Fruit fly (Drosophila melanogaster) whole organism, wandering third instar larva: ENCODE measurements around the gene PCID2.

Experiments used
- Abd-B ChIP-seq: fragments of >200 bp; optimal IDR thresholded peaks from 2 replicates; lab custom pipeline; 2017; ENCODE audit warnings: missing biosample characterization, missing genetic modification characterization
- CG32264 ChIP-seq: fragments of 200-800 bp; sonication (Bioruptor generic); optimal IDR thresholded peaks from 2 replicates; lab custom pipeline; 2016; ENCODE audit warnings: missing biosample characterization, missing genetic modification characterization
- CG9705 ChIP-seq: fragments of 200-800 bp; sonication (Bioruptor generic); optimal IDR thresholded peaks from 2 replicates; lab custom pipeline; 2018; ENCODE audit warnings: missing biosample characterization, mild to moderate bottlenecking, missing genetic modification characterization
- CrebA ChIP-seq: fragments of 200-800 bp; sonication (Bioruptor generic); optimal IDR thresholded peaks from 2 replicates; lab custom pipeline; 2016; ENCODE audit warnings: missing biosample characterization, mild to moderate bottlenecking, missing genetic modification characterization, borderline replicate concordance
- Dfd ChIP-seq: fragments of >200 bp; optimal IDR thresholded peaks from 2 replicates; lab custom pipeline; 2017; ENCODE audit warnings: missing biosample characterization, missing genetic modification characterization
- Dif ChIP-seq: fragments of 200-275, 200-300 bp; sonication (Bioruptor generic); optimal IDR thresholded peaks from 2 replicates; lab custom pipeline; 2018; ENCODE audit warnings: missing biosample characterization, missing genetic modification characterization; ENCODE audit not compliant: partially characterized antibody
- GATAd ChIP-seq: sonication (Bioruptor generic); optimal IDR thresholded peaks from 2 replicates; lab custom pipeline; 2016; ENCODE audit warnings: missing biosample characterization, missing genetic modification characterization
- HLH106 ChIP-seq: fragments of 200-800 bp; optimal IDR thresholded peaks from 3 replicates; lab custom pipeline; 2019; ENCODE audit warnings: missing biosample characterization, mild to moderate bottlenecking, missing genetic modification characterization, moderate library complexity
- Hnf4 ChIP-seq: fragments of 200-800 bp; sonication (Bioruptor generic); optimal IDR thresholded peaks from 2 replicates; lab custom pipeline; 2016; ENCODE audit warnings: missing biosample characterization, mild to moderate bottlenecking, missing genetic modification characterization
- Hr78 ChIP-seq: fragments of >200 bp; optimal IDR thresholded peaks from 2 replicates; lab custom pipeline; 2017; ENCODE audit warnings: missing biosample characterization, missing genetic modification characterization
- Hr83 ChIP-seq: fragments of 200-300 bp; sonication (Bioruptor generic); optimal IDR thresholded peaks from 2 replicates; lab custom pipeline; 2016; ENCODE audit warnings: missing biosample characterization, mild to moderate bottlenecking, missing genetic modification characterization, moderate library complexity; ENCODE audit not compliant: poor library complexity, severe bottlenecking
- Jra ChIP-seq: sonication (Bioruptor generic); optimal IDR thresholded peaks from 2 replicates; lab custom pipeline; 2016; ENCODE audit warnings: missing biosample characterization, missing genetic modification characterization
- Mio ChIP-seq: sonication (Bioruptor generic); optimal IDR thresholded peaks from 2 replicates; lab custom pipeline; 2016; ENCODE audit warnings: missing biosample characterization, missing genetic modification characterization
- Myc ChIP-seq: fragments of >200 bp; optimal IDR thresholded peaks from 2 replicates; lab custom pipeline; 2017
- N ChIP-seq: fragments of >200 bp; optimal IDR thresholded peaks from 2 replicates; lab custom pipeline; 2018; ENCODE audit warnings: missing biosample characterization, missing external identifiers, missing genetic modification characterization
- OdsH ChIP-seq: fragments of 200-800 bp; sonication (Bioruptor generic); optimal IDR thresholded peaks from 2 replicates; lab custom pipeline; 2016; ENCODE audit warnings: missing biosample characterization, mild to moderate bottlenecking, missing genetic modification characterization
- Rel ChIP-seq, 2 experiments: fragments of 200-800 bp; sonication (Bioruptor generic) in 1 of 2; optimal IDR thresholded peaks; 2 replicates in 1 of 2; 3 replicates in 1 of 2; lab custom pipeline; 2016 to 2019; ENCODE audit warnings: mild to moderate bottlenecking in 2 of 2, missing biosample characterization in 2 of 2, missing genetic modification characterization in 2 of 2, moderate library complexity in 1 of 2
- Sp1 ChIP-seq: fragments of 200-800 bp; sonication (Bioruptor generic); optimal IDR thresholded peaks from 3 replicates; lab custom pipeline; 2019; ENCODE audit warnings: missing biosample characterization, mild to moderate bottlenecking, missing genetic modification characterization, moderate library complexity
- Vsx2 ChIP-seq: fragments of 200-300, 225-300 bp; sonication (Bioruptor generic); optimal IDR thresholded peaks from 2 replicates; lab custom pipeline; 2018; ENCODE audit warnings: missing biosample characterization, missing genetic modification characterization; ENCODE audit not compliant: partially characterized antibody
- br ChIP-seq: fragments of 200-800 bp; sonication (Bioruptor generic); optimal IDR thresholded peaks from 2 replicates; lab custom pipeline; 2016; ENCODE audit warnings: missing biosample characterization, missing genetic modification characterization
- brk ChIP-seq: fragments of 200-800 bp; sonication (Bioruptor generic); optimal IDR thresholded peaks from 2 replicates; lab custom pipeline; 2016; ENCODE audit warnings: missing biosample characterization, mild to moderate bottlenecking, missing genetic modification characterization
- dl ChIP-seq, 2 experiments: fragments of 175-275, 200-275 bp in 1 of 2; fragments of 200-275 bp in 1 of 2; sonication (Bioruptor generic); optimal IDR thresholded peaks; lab custom pipeline; 2018; ENCODE audit warnings: mild to moderate bottlenecking in 2 of 2, missing biosample characterization in 2 of 2, missing genetic modification characterization in 2 of 2, moderate library complexity in 2 of 2; ENCODE audit not compliant: partially characterized antibody in 2 of 2, insufficient read depth in 1 of 2
- dmrt93B ChIP-seq: fragments of 200-800 bp; sonication (Bioruptor generic); optimal IDR thresholded peaks from 2 replicates; lab custom pipeline; 2018; ENCODE audit warnings: missing biosample characterization, mild to moderate bottlenecking, missing genetic modification characterization
- dsf ChIP-seq: sonication (Bioruptor generic); optimal IDR thresholded peaks from 2 replicates; lab custom pipeline; 2016; ENCODE audit warnings: missing biosample characterization, missing genetic modification characterization, borderline replicate concordance
- ey ChIP-seq: fragments of 200-800 bp; sonication (Bioruptor generic); optimal IDR thresholded peaks from 2 replicates; lab custom pipeline; 2016; ENCODE audit warnings: missing biosample characterization, missing genetic modification characterization
- foxo ChIP-seq, 2 experiments: fragments of 200-800 bp; sonication (Bioruptor generic); optimal IDR thresholded peaks; 2 replicates in 1 of 2; 3 replicates in 1 of 2; lab custom pipeline; 2016 to 2017; ENCODE audit warnings: missing biosample characterization in 2 of 2, missing genetic modification characterization in 2 of 2
- fru ChIP-seq: fragments of 200-800 bp; sonication (Bioruptor generic); optimal IDR thresholded peaks from 3 replicates; lab custom pipeline; 2016; ENCODE audit warnings: missing biosample characterization, mild to moderate bottlenecking, missing genetic modification characterization
- h ChIP-seq: fragments of 200-800 bp; sonication (Bioruptor generic); optimal IDR thresholded peaks from 3 replicates; lab custom pipeline; 2016; ENCODE audit warnings: missing biosample characterization, mild to moderate bottlenecking, missing genetic modification characterization
- jim ChIP-seq: fragments of 175-275, 200-325 bp; sonication (Bioruptor generic); optimal IDR thresholded peaks from 2 replicates; lab custom pipeline; 2016; ENCODE audit warnings: missing biosample characterization, mild to moderate bottlenecking, missing genetic modification characterization
- lola ChIP-seq: fragments of >200 bp; optimal IDR thresholded peaks from 2 replicates; lab custom pipeline; 2017; ENCODE audit warnings: missing biosample characterization, missing genetic modification characterization
- pan ChIP-seq: fragments of >200 bp; optimal IDR thresholded peaks from 2 replicates; lab custom pipeline; 2017
- psq ChIP-seq: fragments of 200-800 bp; sonication (Bioruptor generic); optimal IDR thresholded peaks from 3 replicates; lab custom pipeline; 2017; ENCODE audit warnings: missing biosample characterization, mild to moderate bottlenecking, missing genetic modification characterization, moderate library complexity
- rgr ChIP-seq: fragments of 200-800 bp; sonication (Bioruptor generic); optimal IDR thresholded peaks from 3 replicates; lab custom pipeline; 2016; ENCODE audit warnings: missing biosample characterization, mild to moderate bottlenecking, missing genetic modification characterization
- sage ChIP-seq: fragments of 200-800 bp; sonication (Bioruptor generic); optimal IDR thresholded peaks from 2 replicates; lab custom pipeline; 2016; ENCODE audit warnings: missing biosample characterization, mild to moderate bottlenecking, missing genetic modification characterization
- sv ChIP-seq: fragments of 200-800 bp; sonication (Bioruptor generic); optimal IDR thresholded peaks from 3 replicates; lab custom pipeline; 2016; ENCODE audit warnings: missing biosample characterization, missing genetic modification characterization
- tai ChIP-seq: sonication (Bioruptor generic); optimal IDR thresholded peaks from 2 replicates; lab custom pipeline; 2016; ENCODE audit warnings: missing biosample characterization, missing genetic modification characterization
- usp ChIP-seq: fragments of >200 bp; optimal IDR thresholded peaks from 2 replicates; lab custom pipeline; 2017; ENCODE audit warnings: missing biosample characterization, missing genetic modification characterization
- woc ChIP-seq: sonication (Bioruptor generic); optimal IDR thresholded peaks from 2 replicates; lab custom pipeline; 2016; ENCODE audit warnings: missing biosample characterization, mild to moderate bottlenecking, missing genetic modification characterization

Gene PCID2

DNA sequence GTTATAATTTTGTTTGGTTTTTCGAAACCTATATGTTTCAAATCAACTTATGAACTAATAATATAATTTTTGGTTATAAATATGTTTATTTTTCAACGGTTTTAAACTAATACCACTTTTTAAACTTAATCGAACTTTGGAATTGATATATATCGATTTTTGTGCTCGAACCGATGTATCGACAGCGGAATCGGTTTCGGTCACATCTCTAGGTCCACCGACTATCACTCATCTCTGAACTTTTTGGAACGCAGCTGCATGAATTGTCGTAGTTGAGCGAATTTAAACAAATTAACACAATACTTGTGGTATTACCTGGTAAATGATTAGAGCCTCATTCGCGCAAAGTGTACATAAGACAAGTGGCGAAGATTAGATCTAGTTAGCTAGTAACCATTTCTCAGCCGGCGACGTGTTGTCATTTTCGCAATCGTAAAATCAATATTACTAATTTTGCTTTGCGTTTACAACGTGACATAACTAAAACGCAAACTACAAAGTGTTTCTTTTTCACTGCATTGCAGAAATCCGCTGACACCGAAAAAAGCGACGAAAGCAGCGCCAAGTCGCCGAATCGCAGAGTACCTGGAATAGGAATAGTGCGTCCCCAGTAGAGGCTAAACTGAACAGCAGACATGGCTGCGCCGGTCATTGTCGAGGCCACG lies 1.7 kb downstream of the PCID2 start, which contains the start of gene Apt1:
TSS of gene Apt1 (plus strand) at position 219 of the 665 bp plus-strand sequence.
- no peak for TF ChIP-seq Myc (lab: Kevin White, UChicago)
- no peak for TF ChIP-seq GATAd (GFP tag; lab: Kevin White, UChicago)
- no peak for TF ChIP-seq CrebA (GFP tag; lab: Kevin White, UChicago)
- TF ChIP-seq OdsH, result no peak
- no peak for TF ChIP-seq psq (GFP tag; lab: Kevin White, UChicago)
- no peak for TF ChIP-seq Sp1 (GFP tag; lab: Kevin White, UChicago)
- TF ChIP-seq Mio (GFP tag; lab: Kevin White, UChicago), result no peak
- no peak for TF ChIP-seq CG32264
- no peak for TF ChIP-seq pan (lab: Kevin White, UChicago)
- no peak for TF ChIP-seq Dfd (GFP tag; lab: Kevin White, UChicago)
- TF ChIP-seq foxo (GFP tag; optimal IDR thresholded peaks at IDR 0.05; lab: Kevin White, UChicago), result no peak
- TF ChIP-seq h, result peak; percentile 17
- TF ChIP-seq rgr (GFP tag; lab: Kevin White, UChicago), result peak; percentile 10
- peak; percentile 74 for TF ChIP-seq Hr83 (GFP tag; lab: Kevin White, UChicago)
- TF ChIP-seq fru, result no peak
- TF ChIP-seq CG9705 (GFP tag; lab: Kevin White, UChicago), result no peak
- TF ChIP-seq sage (GFP tag; lab: Kevin White, UChicago), result peak; percentile 47
- TF ChIP-seq dsf (GFP tag; lab: Kevin White, UChicago), result peak; percentile 23
- TF ChIP-seq brk (GFP tag; lab: Kevin White, UChicago), result peak; percentile 52
- TF ChIP-seq br (GFP tag; lab: Kevin White, UChicago), result no peak
- no peak for TF ChIP-seq HLH106 (tag; lab: Kevin White, UChicago)
- no peak for TF ChIP-seq dl (GFP tag; optimal IDR thresholded peaks at IDR 0.05; lab: Kevin White, UChicago; ENCODE audit: insufficient read depth in 1 of 2, partially characterized antibody in 2 of 2)
- TF ChIP-seq Rel (GFP tag; optimal IDR thresholded peaks at IDR 0.05; lab: Kevin White, UChicago), result no peak
- TF ChIP-seq Rel (tag; optimal IDR thresholded peaks at IDR 0.05; lab: Kevin White, UChicago), result peak; percentile 9
- no peak for TF ChIP-seq woc (GFP tag; lab: Kevin White, UChicago)
- TF ChIP-seq dmrt93B (GFP tag; lab: Kevin White, UChicago), result no peak
- no peak for TF ChIP-seq Hr78 (GFP tag; lab: Kevin White, UChicago)
- peak; percentile 81 for TF ChIP-seq Hnf4 (GFP tag; lab: Kevin White, UChicago)
- TF ChIP-seq sv (GFP tag; lab: Kevin White, UChicago), result no peak
- no peak for TF ChIP-seq jim
- TF ChIP-seq N (GFP tag; lab: Kevin White, UChicago), result no peak
- TF ChIP-seq Abd-B (GFP tag; lab: Kevin White, UChicago), result no peak
- TF ChIP-seq ey (GFP tag; lab: Kevin White, UChicago), result no peak
- peak; percentile 73 for TF ChIP-seq Jra (GFP tag; lab: Kevin White, UChicago)
- TF ChIP-seq Dif (GFP tag; lab: Kevin White, UChicago), result no peak
- no peak for TF ChIP-seq usp (GFP tag; lab: Kevin White, UChicago)
- no peak for TF ChIP-seq lola (GFP tag; lab: Kevin White, UChicago)
- peak; percentile 74 for TF ChIP-seq tai (GFP tag; lab: Kevin White, UChicago)
- no peak for TF ChIP-seq Vsx2 (GFP tag; lab: Kevin White, UChicago)

DNA sequence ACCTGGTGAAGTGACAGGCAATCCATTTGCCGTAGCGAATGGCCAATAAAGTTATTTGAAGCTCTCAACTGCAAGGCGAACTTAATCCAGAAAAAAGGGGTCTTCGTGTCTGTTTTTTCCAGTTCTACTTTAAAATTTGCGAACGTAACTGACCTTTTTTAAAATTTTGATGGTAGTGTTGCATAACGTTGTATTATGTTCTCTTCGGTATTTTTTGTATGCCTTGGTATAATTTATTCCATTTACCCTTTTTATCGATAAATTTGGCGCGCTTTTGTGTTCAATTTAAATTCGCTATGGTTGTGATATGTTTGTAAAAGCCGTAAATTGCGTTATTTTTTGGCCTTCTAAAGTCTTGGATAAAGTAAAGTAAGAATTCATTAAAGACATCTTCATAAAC lies 4.4 kb downstream of the PCID2 start:
- no peak for TF ChIP-seq CG9705 (GFP tag; lab: Kevin White, UChicago)
- no peak for TF ChIP-seq Hr78 (GFP tag; lab: Kevin White, UChicago)
- TF ChIP-seq HLH106 (tag; lab: Kevin White, UChicago), result no peak
- no peak for TF ChIP-seq jim
- TF ChIP-seq dl (GFP tag; optimal IDR thresholded peaks at IDR 0.05; lab: Kevin White, UChicago; ENCODE audit: insufficient read depth in 1 of 2, partially characterized antibody in 2 of 2), result no peak
- no peak for TF ChIP-seq usp (GFP tag; lab: Kevin White, UChicago)
- TF ChIP-seq dsf (GFP tag; lab: Kevin White, UChicago), result peak; percentile 1
- no peak for TF ChIP-seq ey (GFP tag; lab: Kevin White, UChicago)
- TF ChIP-seq CrebA (GFP tag; lab: Kevin White, UChicago), result no peak
- no peak for TF ChIP-seq OdsH
- no peak for TF ChIP-seq dmrt93B (GFP tag; lab: Kevin White, UChicago)
- TF ChIP-seq N (GFP tag; lab: Kevin White, UChicago), result no peak
- peak; percentile 1 for TF ChIP-seq brk (GFP tag; lab: Kevin White, UChicago)
- TF ChIP-seq psq (GFP tag; lab: Kevin White, UChicago), result no peak
- TF ChIP-seq Abd-B (GFP tag; lab: Kevin White, UChicago), result no peak
- no peak for TF ChIP-seq Dif (GFP tag; lab: Kevin White, UChicago)
- TF ChIP-seq sage (GFP tag; lab: Kevin White, UChicago), result no peak
- no peak for TF ChIP-seq fru
- TF ChIP-seq h, result no peak
- TF ChIP-seq CG32264, result no peak
- peak; percentile 37 for TF ChIP-seq Hnf4 (GFP tag; lab: Kevin White, UChicago)
- TF ChIP-seq Rel (GFP tag; optimal IDR thresholded peaks at IDR 0.05; lab: Kevin White, UChicago), result no peak
- TF ChIP-seq Rel (tag; optimal IDR thresholded peaks at IDR 0.05; lab: Kevin White, UChicago), result no peak
- TF ChIP-seq pan (lab: Kevin White, UChicago), result no peak
- no peak for TF ChIP-seq woc (GFP tag; lab: Kevin White, UChicago)
- no peak for TF ChIP-seq GATAd (GFP tag; lab: Kevin White, UChicago)
- TF ChIP-seq foxo (GFP tag; optimal IDR thresholded peaks at IDR 0.05; lab: Kevin White, UChicago), result peak in 1 of 2 experiments; percentile 4
- TF ChIP-seq Mio (GFP tag; lab: Kevin White, UChicago), result no peak
- TF ChIP-seq br (GFP tag; lab: Kevin White, UChicago), result no peak
- TF ChIP-seq Dfd (GFP tag; lab: Kevin White, UChicago), result no peak
- TF ChIP-seq rgr (GFP tag; lab: Kevin White, UChicago), result no peak
- no peak for TF ChIP-seq lola (GFP tag; lab: Kevin White, UChicago)
- peak; percentile 6 for TF ChIP-seq Jra (GFP tag; lab: Kevin White, UChicago)
- TF ChIP-seq tai (GFP tag; lab: Kevin White, UChicago), result peak; percentile 40
